Fruit fly (Drosophila melanogaster) whole organism, embryonic: ENCODE data around the gene RASSF8.

ENCODE experiments used
- Bgb ChIP-seq: fragments of 200-800 bp; sonication (Bioruptor generic); IDR thresholded peaks from 2 replicates; pipeline ENCODE4 v1.3.6; 2022; ENCODE audit warnings: missing biosample characterization, missing genetic modification characterization; ENCODE audit not compliant: partially characterized antibody
- CG10147 ChIP-seq: fragments of 200-800 bp; sonication (Bioruptor generic); optimal IDR thresholded peaks from 2 replicates; lab custom pipeline; 2019; ENCODE audit warnings: missing biosample characterization, mild to moderate bottlenecking, missing genetic modification characterization, moderate library complexity
- CG10274 ChIP-seq: fragments of 200-800 bp; sonication (Bioruptor generic); optimal IDR thresholded peaks from 3 replicates; lab custom pipeline; 2017; ENCODE audit warnings: missing biosample characterization, mild to moderate bottlenecking, missing genetic modification characterization
- CG11695 ChIP-seq: fragments of 200-800 bp; sonication (Bioruptor generic); IDR thresholded peaks from 3 replicates; pipeline ENCODE4 v1.3.6; 2022; ENCODE audit warnings: missing biosample characterization, missing genetic modification characterization
- CG11696 ChIP-seq: fragments of 200-800 bp; sonication (Bioruptor generic); IDR thresholded peaks from 2 replicates; pipeline ENCODE4 v1.3.6; 2022; ENCODE audit warnings: missing biosample characterization, missing genetic modification characterization
- CG12219 ChIP-seq: fragments of 200-800 bp; sonication (Bioruptor generic); optimal IDR thresholded peaks from 3 replicates; lab custom pipeline; 2018; ENCODE audit warnings: missing biosample characterization, mild to moderate bottlenecking, missing genetic modification characterization
- CG12236 ChIP-seq: fragments of 200-800 bp; sonication (Bioruptor generic); optimal IDR thresholded peaks from 2 replicates; lab custom pipeline; 2016; ENCODE audit warnings: missing biosample characterization, missing genetic modification characterization
- CG14860 ChIP-seq: fragments of 200-800 bp; sonication (Bioruptor generic); IDR thresholded peaks from 3 replicates; pipeline ENCODE4 v1.3.6; 2022; ENCODE audit warnings: missing biosample characterization, missing genetic modification characterization; ENCODE audit not compliant: partially characterized antibody
- CG14965 ChIP-seq: fragments of 200-800 bp; sonication (Bioruptor generic); optimal IDR thresholded peaks from 2 replicates; lab custom pipeline; 2016; ENCODE audit warnings: missing biosample characterization, missing genetic modification characterization, borderline replicate concordance
- CG15514 ChIP-seq: fragments of 200-800 bp; sonication (Bioruptor generic); optimal IDR thresholded peaks from 3 replicates; lab custom pipeline; 2017; ENCODE audit warnings: missing biosample characterization, missing genetic modification characterization, mild to moderate bottlenecking, moderate library complexity, missing genetic modification reagents
- CG16813 ChIP-seq: fragments of 200-800 bp; sonication (Bioruptor generic); IDR thresholded peaks from 3 replicates; pipeline ENCODE4 v1.3.6; 2022; ENCODE audit warnings: missing biosample characterization, missing genetic modification characterization; ENCODE audit not compliant: partially characterized antibody
- CG17359 ChIP-seq: fragments of 200-800 bp; sonication (Bioruptor generic); optimal IDR thresholded peaks from 3 replicates; lab custom pipeline; 2018; ENCODE audit warnings: missing biosample characterization, mild to moderate bottlenecking, missing genetic modification characterization, moderate library complexity
- CG17361 ChIP-seq: fragments of 200-800 bp; sonication (Bioruptor generic); IDR thresholded peaks from 3 replicates; pipeline ENCODE4 v1.3.6; 2022; ENCODE audit warnings: missing biosample characterization, missing genetic modification characterization
- CG17385 ChIP-seq: fragments of 200-800 bp; sonication (Bioruptor generic); optimal IDR thresholded peaks from 3 replicates; lab custom pipeline; 2018; ENCODE audit warnings: missing biosample characterization, mild to moderate bottlenecking, missing genetic modification characterization
- CG3995 ChIP-seq: fragments of 200-800 bp; sonication (Bioruptor generic); optimal IDR thresholded peaks from 3 replicates; lab custom pipeline; 2016; ENCODE audit warnings: missing biosample characterization, missing genetic modification characterization
- CG4404 ChIP-seq: fragments of 200-800 bp; sonication (Bioruptor generic); IDR thresholded peaks from 2 replicates; pipeline ENCODE4 v1.3.6; 2022; ENCODE audit warnings: missing biosample characterization, missing genetic modification characterization
- CG8924 ChIP-seq: fragments of 200-800 bp; optimal IDR thresholded peaks from 3 replicates; lab custom pipeline; 2019; ENCODE audit warnings: missing biosample characterization, mild to moderate bottlenecking, missing genetic modification characterization, moderate library complexity
- Dref ChIP-seq: fragments of 200-800 bp; sonication (Bioruptor generic); IDR thresholded peaks from 2 replicates; pipeline ENCODE4 v1.3.6; 2022; ENCODE audit warnings: missing biosample characterization, missing genetic modification characterization
- E2f2 ChIP-seq: fragments of 200-800 bp; sonication (Bioruptor generic); IDR thresholded peaks from 2 replicates; pipeline ENCODE4 v1.3.6; 2022; ENCODE audit warnings: missing biosample characterization, missing genetic modification characterization
- HLH4C ChIP-seq: fragments of 200-800 bp; sonication (Bioruptor generic); IDR thresholded peaks from 3 replicates; pipeline ENCODE4 v1.3.6; 2022; ENCODE audit warnings: missing biosample characterization, missing genetic modification characterization; ENCODE audit not compliant: partially characterized antibody
- HmgZ ChIP-seq: fragments of 200-800 bp; sonication (Bioruptor generic); optimal IDR thresholded peaks from 2 replicates; lab custom pipeline; 2018; ENCODE audit warnings: missing biosample characterization, mild to moderate bottlenecking, missing genetic modification characterization
- NC2β ChIP-seq: fragments of 200-800 bp; sonication (Bioruptor generic); optimal IDR thresholded peaks from 2 replicates; lab custom pipeline; 2016; ENCODE audit warnings: missing biosample characterization, missing genetic modification characterization
- Nf-YC ChIP-seq: fragments of 200-800 bp; optimal IDR thresholded peaks from 3 replicates; lab custom pipeline; 2019; ENCODE audit warnings: missing biosample characterization, mild to moderate bottlenecking, missing genetic modification characterization, moderate library complexity
- Optix ChIP-seq: fragments of 200-800 bp; sonication (Bioruptor generic); IDR thresholded peaks from 3 replicates; pipeline ENCODE4 v1.3.6; 2022; ENCODE audit warnings: missing biosample characterization, missing genetic modification characterization
- Six4 ChIP-seq: fragments of 200-800 bp; sonication (Bioruptor generic); optimal IDR thresholded peaks from 2 replicates; lab custom pipeline; 2016; ENCODE audit warnings: missing biosample characterization, missing genetic modification characterization
- Sry-β ChIP-seq: fragments of 200-800 bp; sonication (Bioruptor generic); optimal IDR thresholded peaks from 2 replicates; lab custom pipeline; 2018; ENCODE audit warnings: missing biosample characterization, mild to moderate bottlenecking, missing genetic modification characterization, moderate library complexity
- Vsx1 ChIP-seq: fragments of 200-800 bp; sonication (Bioruptor generic); optimal IDR thresholded peaks from 2 replicates; lab custom pipeline; 2017; ENCODE audit warnings: missing biosample characterization, mild to moderate bottlenecking, missing genetic modification characterization, missing genetic modification reagents
- YL-1 ChIP-seq: fragments of 200-800 bp; sonication (Bioruptor generic); optimal IDR thresholded peaks from 3 replicates; lab custom pipeline; 2017; ENCODE audit warnings: missing biosample characterization, mild to moderate bottlenecking, missing genetic modification characterization
- al ChIP-seq: fragments of 200-800 bp; sonication (Bioruptor generic); IDR thresholded peaks from 2 replicates; pipeline ENCODE4 v1.3.6; 2022; ENCODE audit warnings: missing biosample characterization, missing genetic modification characterization
- amos ChIP-seq: fragments of 200-800 bp; sonication (Bioruptor generic); IDR thresholded peaks from 2 replicates; pipeline ENCODE4 v1.3.6; 2022; ENCODE audit warnings: missing biosample characterization, missing genetic modification characterization; ENCODE audit not compliant: partially characterized antibody
- corto ChIP-seq: fragments of 200-800 bp; sonication (Bioruptor generic); optimal IDR thresholded peaks from 2 replicates; lab custom pipeline; 2016; ENCODE audit warnings: missing biosample characterization, mild to moderate bottlenecking, missing genetic modification characterization, moderate library complexity
- crc ChIP-seq: fragments of 200-800 bp; sonication (Bioruptor generic); optimal IDR thresholded peaks from 2 replicates; lab custom pipeline; 2016; ENCODE audit warnings: missing biosample characterization, missing genetic modification characterization
- cwo ChIP-seq: fragments of 200-800 bp; sonication (Bioruptor generic); optimal IDR thresholded peaks from 3 replicates; lab custom pipeline; 2017; ENCODE audit warnings: missing biosample characterization, missing genetic modification characterization, mild to moderate bottlenecking, moderate library complexity, missing genetic modification reagents
- dati ChIP-seq: fragments of 200-800 bp; sonication (Bioruptor generic); IDR thresholded peaks from 2 replicates; pipeline ENCODE4 v1.3.6; 2022; ENCODE audit warnings: missing biosample characterization, missing genetic modification characterization
- ftz-f1 ChIP-seq: fragments of 200-800 bp; sonication (Bioruptor generic); optimal IDR thresholded peaks from 2 replicates; lab custom pipeline; 2016; ENCODE audit warnings: missing biosample characterization, missing genetic modification characterization
- gfzf ChIP-seq: fragments of 200-800 bp; sonication (Bioruptor generic); optimal IDR thresholded peaks from 2 replicates; lab custom pipeline; 2016; ENCODE audit warnings: missing biosample characterization, mild to moderate bottlenecking, missing genetic modification characterization, moderate library complexity
- hb ChIP-seq: fragments of 200-800 bp; sonication (Bioruptor generic); IDR thresholded peaks from 3 replicates; pipeline ENCODE4 v1.3.6; 2022; ENCODE audit warnings: missing biosample characterization, missing genetic modification characterization; ENCODE audit not compliant: partially characterized antibody
- inv ChIP-seq: fragments of 200-800 bp; sonication (Bioruptor generic); IDR thresholded peaks from 2 replicates; pipeline ENCODE4 v1.3.6; 2022; ENCODE audit warnings: missing biosample characterization, missing genetic modification characterization; ENCODE audit not compliant: partially characterized antibody
- lmd ChIP-seq: fragments of 200-800 bp; sonication (Bioruptor generic); IDR thresholded peaks from 2 replicates; pipeline ENCODE4 v1.3.6; 2022; ENCODE audit warnings: missing biosample characterization, missing genetic modification characterization
- nmo ChIP-seq: fragments of 200-800 bp; sonication (Bioruptor generic); optimal IDR thresholded peaks from 2 replicates; lab custom pipeline; 2018; ENCODE audit warnings: missing biosample characterization, mild to moderate bottlenecking, missing genetic modification characterization, moderate library complexity
- phol ChIP-seq: fragments of 200-800 bp; sonication (Bioruptor generic); optimal IDR thresholded peaks from 3 replicates; lab custom pipeline; 2018; ENCODE audit warnings: missing biosample characterization, mild to moderate bottlenecking, missing genetic modification characterization, moderate library complexity
- pzg ChIP-seq: fragments of 200-800 bp; sonication (Bioruptor generic); optimal IDR thresholded peaks from 3 replicates; lab custom pipeline; 2018; ENCODE audit warnings: missing biosample characterization, mild to moderate bottlenecking, missing genetic modification characterization, moderate library complexity
- sug ChIP-seq: fragments of 200-800 bp; optimal IDR thresholded peaks from 2 replicates; lab custom pipeline; 2019; ENCODE audit warnings: missing biosample characterization, mild to moderate bottlenecking, missing genetic modification characterization, moderate library complexity
- ttk ChIP-seq: fragments of 200-800 bp; sonication (Bioruptor generic); IDR thresholded peaks from 2 replicates; pipeline ENCODE4 v2.1.2; 2022; ENCODE audit warnings: missing biosample characterization, missing genetic modification characterization
- tx ChIP-seq: fragments of 200-800 bp; sonication (Bioruptor generic); optimal IDR thresholded peaks from 2 replicates; lab custom pipeline; 2016; ENCODE audit warnings: missing biosample characterization, missing genetic modification characterization
- unc-4 ChIP-seq: fragments of 200-800 bp; sonication (Bioruptor generic); IDR thresholded peaks from 2 replicates; pipeline ENCODE4 v1.3.6; 2022; ENCODE audit warnings: missing biosample characterization, missing genetic modification characterization; ENCODE audit not compliant: partially characterized antibody
- unpg ChIP-seq: fragments of 200-800 bp; sonication (Bioruptor generic); optimal IDR thresholded peaks from 3 replicates; lab custom pipeline; 2018; ENCODE audit warnings: missing biosample characterization, mild to moderate bottlenecking, missing genetic modification characterization, moderate library complexity
- vnd ChIP-seq: fragments of 200-800 bp; sonication (Bioruptor generic); IDR thresholded peaks from 3 replicates; pipeline ENCODE4 v1.3.6; 2022; ENCODE audit warnings: missing biosample characterization, missing genetic modification characterization; ENCODE audit not compliant: partially characterized antibody

RASSF8 gene

dm6 chr3R:25686698-25687420 lies 25.3 kb downstream of the RASSF8 start, which contains the start of gene CLS (continued):
- no peak for TF ChIP-seq tx (GFP tag; lab: Kevin White, UChicago)
- TF ChIP-seq CG3995 (GFP tag; lab: Kevin White, UChicago): no peak
- no peak for TF ChIP-seq vnd (GFP tag; lab: Robert Waterston, UW)
- TF ChIP-seq Optix (GFP tag; lab: Robert Waterston, UW): no peak
- no peak for TF ChIP-seq CG12236 (GFP tag; lab: Kevin White, UChicago)
- no peak for TF ChIP-seq CG12219 (GFP tag; lab: Kevin White, UChicago)
- no peak for TF ChIP-seq ttk
- TF ChIP-seq CG17361 (GFP tag; lab: Robert Waterston, UW): no peak
- TF ChIP-seq HmgZ: peak; percentile 31
- no peak for TF ChIP-seq Vsx1 (GFP tag; lab: Kevin White, UChicago)
- TF ChIP-seq ftz-f1 (GFP tag; lab: Kevin White, UChicago): peak; percentile 36
- TF ChIP-seq CG11695 (GFP tag; lab: Robert Waterston, UW): no peak
- peak; percentile 14 for TF ChIP-seq sug (tag; lab: Kevin White, UChicago)
- no peak for TF ChIP-seq al (GFP tag; lab: Robert Waterston, UW)
- TF ChIP-seq CG17359 (tag; lab: Kevin White, UChicago): no peak
- no peak for TF ChIP-seq NC2β (GFP tag; lab: Kevin White, UChicago)
- peak; percentile 11 for TF ChIP-seq CG10147 (GFP tag; lab: Kevin White, UChicago)
- peak; percentile 43 for TF ChIP-seq Nf-YC (tag; lab: Kevin White, UChicago)
- peak; percentile 64; the same call in 1 of the 2 replicates for TF ChIP-seq Bgb (GFP tag; lab: Robert Waterston, UW)
- no peak for TF ChIP-seq CG14965
- peak; percentile 94 for TF ChIP-seq E2f2 (GFP tag; lab: Robert Waterston, UW)
- peak; percentile 77 for TF ChIP-seq gfzf (GFP tag; lab: Kevin White, UChicago)
- TF ChIP-seq cwo (GFP tag; lab: Kevin White, UChicago): no peak
- TF ChIP-seq CG14860 (GFP tag; lab: Robert Waterston, UW): peak; percentile 57; the same call in 2 of the 3 replicates
- TF ChIP-seq CG11696 (GFP tag; lab: Robert Waterston, UW): no peak
- TF ChIP-seq Dref (GFP tag; lab: Robert Waterston, UW): peak; percentile 84
- TF ChIP-seq lmd (GFP tag; lab: Robert Waterston, UW): no peak
- no peak for TF ChIP-seq dati (GFP tag; lab: Robert Waterston, UW)
- no peak for TF ChIP-seq corto (GFP tag; lab: Kevin White, UChicago)
- TF ChIP-seq CG17385: no peak
- TF ChIP-seq CG4404: no peak
- peak; percentile 75 for TF ChIP-seq pzg (GFP tag; lab: Kevin White, UChicago)
- peak; percentile 15; the same call in 1 of the 2 replicates for TF ChIP-seq inv (GFP tag; lab: Robert Waterston, UW)
- TF ChIP-seq YL-1: peak; percentile 15
- peak; percentile 56; the same call in 1 of the 2 replicates for TF ChIP-seq amos (GFP tag; lab: Robert Waterston, UW)
- no peak for TF ChIP-seq Six4 (GFP tag; lab: Kevin White, UChicago)
- peak; percentile 18 for TF ChIP-seq phol
- TF ChIP-seq unc-4: peak; percentile 66
- no peak for TF ChIP-seq Sry-β (GFP tag; lab: Kevin White, UChicago)
- TF ChIP-seq nmo (GFP tag; lab: Kevin White, UChicago): no peak
- no peak for TF ChIP-seq crc
- TF ChIP-seq CG16813 (GFP tag; lab: Robert Waterston, UW): peak; percentile 56; the same call in 2 of the 3 replicates
- TF ChIP-seq CG10274 (GFP tag; lab: Kevin White, UChicago): no peak
- TF ChIP-seq CG15514: peak; percentile 10
- 0 out of 3 replicates have a peak, but pooled peaks have one; percentile 14 for TF ChIP-seq hb (GFP tag; lab: Robert Waterston, UW)
- no peak for TF ChIP-seq unpg (GFP tag; lab: Kevin White, UChicago)
- peak; percentile 74 for TF ChIP-seq HLH4C (GFP tag; lab: Robert Waterston, UW)
- TF ChIP-seq CG8924: no peak
